Worm (Caenorhabditis elegans) whole organism, L3 larva: ENCODE results near the gene srh-171.

Experiments
- ZK546.5 ChIP-seq: sonication (generic microtip); optimal IDR thresholded peaks from 2 replicates; lab custom pipeline; 2017; ENCODE audit warnings: missing biosample characterization, missing genetic modification characterization
- ama-1 ChIP-seq: fragments of 150-350 bp; optimal IDR thresholded peaks from 2 replicates; lab custom pipeline; 2018
- ceh-28 ChIP-seq: fragments of 150-350 bp; optimal IDR thresholded peaks from 2 replicates; lab custom pipeline; 2014; ENCODE audit warnings: missing biosample characterization, missing genetic modification reagents, missing genetic modification characterization
- ceh-82 ChIP-seq: fragments of 150-350 bp; optimal IDR thresholded peaks from 2 replicates; lab custom pipeline; 2014; ENCODE audit warnings: missing biosample characterization, missing genetic modification characterization
- daf-12 ChIP-seq: fragments of 150-350 bp; optimal IDR thresholded peaks from 2 replicates; lab custom pipeline; 2014; ENCODE audit warnings: missing biosample characterization, missing genetic modification reagents, missing genetic modification characterization
- egl-27 ChIP-seq: sonication (generic microtip); optimal IDR thresholded peaks from 4 replicates; lab custom pipeline; 2017; ENCODE audit warnings: missing biosample characterization, missing genetic modification reagents, missing genetic modification characterization
- elt-1 ChIP-seq: fragments of 150-350 bp; optimal IDR thresholded peaks from 2 replicates; lab custom pipeline; 2014; ENCODE audit warnings: missing biosample characterization, missing genetic modification characterization
- elt-2 ChIP-seq: sonication (generic microtip); optimal IDR thresholded peaks from 2 replicates; lab custom pipeline; 2016; ENCODE audit warnings: missing genetic modification reagents, mild to moderate bottlenecking, missing genetic modification characterization, missing compliant biosample characterization
- elt-3 ChIP-seq, 3 experiments: fragments of 150-350 bp in 1 of 3; sonication (generic microtip) in 2 of 3; optimal IDR thresholded peaks; 2 replicates in 2 of 3; 4 replicates in 1 of 3; lab custom pipeline; 2014 to 2017; ENCODE audit warnings: missing biosample characterization in 3 of 3, missing genetic modification characterization in 3 of 3
- eor-1 ChIP-seq, 2 experiments: fragments of 150-350 bp; optimal IDR thresholded peaks; 2 replicates each; lab custom pipeline; 2014 to 2018; ENCODE audit warnings: missing biosample characterization in 2 of 2, missing genetic modification characterization in 2 of 2
- fkh-10 ChIP-seq: sonication (generic microtip); optimal IDR thresholded peaks from 2 replicates; lab custom pipeline; 2017; ENCODE audit warnings: missing biosample characterization, missing genetic modification reagents, missing genetic modification characterization
- fos-1 ChIP-seq: fragments of 150-350 bp; optimal IDR thresholded peaks from 2 replicates; lab custom pipeline; 2014; ENCODE audit warnings: missing biosample characterization, missing genetic modification characterization
- hmg-11 ChIP-seq: sonication (generic microtip); optimal IDR thresholded peaks from 2 replicates; lab custom pipeline; 2016; ENCODE audit warnings: missing genetic modification characterization, missing compliant biosample characterization
- lin-15B ChIP-seq: fragments of 150-350 bp; optimal IDR thresholded peaks from 2 replicates; lab custom pipeline; 2014; ENCODE audit warnings: missing biosample characterization, missing genetic modification characterization
- lin-39 ChIP-seq: fragments of 150-350 bp; optimal IDR thresholded peaks from 2 replicates; lab custom pipeline; 2018; ENCODE audit warnings: missing biosample characterization, missing genetic modification reagents, missing genetic modification characterization
- lsy-12 ChIP-seq: sonication (generic microtip); optimal IDR thresholded peaks from 2 replicates; lab custom pipeline; 2016; ENCODE audit warnings: mild to moderate bottlenecking, missing genetic modification characterization, missing compliant biosample characterization
- mdl-1 ChIP-seq: fragments of 150-350 bp; optimal IDR thresholded peaks from 2 replicates; lab custom pipeline; 2014; ENCODE audit warnings: missing biosample characterization, missing genetic modification characterization
- mml-1 ChIP-seq: fragments of 150-350 bp; sonication (generic microtip); optimal IDR thresholded peaks from 3 replicates; lab custom pipeline; 2014; ENCODE audit warnings: missing biosample characterization, missing genetic modification characterization
- nfya-1 ChIP-seq: sonication (generic microtip); optimal IDR thresholded peaks from 2 replicates; lab custom pipeline; 2017; ENCODE audit warnings: missing genetic modification characterization, mild to moderate bottlenecking, missing compliant biosample characterization, antibody characterized with exemption, moderate library complexity; ENCODE audit not compliant: insufficient read depth
- nhr-23 ChIP-seq: fragments of 150-350 bp; optimal IDR thresholded peaks from 2 replicates; lab custom pipeline; 2014; ENCODE audit warnings: missing biosample characterization, missing genetic modification reagents, missing genetic modification characterization
- nhr-237 ChIP-seq: fragments of 150-350 bp; optimal IDR thresholded peaks from 2 replicates; lab custom pipeline; 2014; ENCODE audit warnings: missing biosample characterization, missing genetic modification characterization
- nhr-28 ChIP-seq: fragments of 150-350 bp; optimal IDR thresholded peaks from 2 replicates; lab custom pipeline; 2014; ENCODE audit warnings: missing biosample characterization, missing genetic modification characterization
- nhr-43 ChIP-seq: sonication (generic microtip); optimal IDR thresholded peaks from 2 replicates; lab custom pipeline; 2016; ENCODE audit warnings: mild to moderate bottlenecking, missing genetic modification characterization, missing compliant biosample characterization; ENCODE audit not compliant: poor library complexity, severe bottlenecking
- nhr-77 ChIP-seq: fragments of 150-350 bp; optimal IDR thresholded peaks from 2 replicates; lab custom pipeline; 2014; ENCODE audit warnings: missing biosample characterization, missing genetic modification characterization
- pqm-1 ChIP-seq: fragments of 150-350 bp; optimal IDR thresholded peaks from 2 replicates; lab custom pipeline; 2017; ENCODE audit warnings: missing biosample characterization, missing genetic modification characterization, inconsistent platforms
- sea-2 ChIP-seq: fragments of 150-350 bp; sonication (generic microtip); optimal IDR thresholded peaks from 4 replicates; lab custom pipeline; 2014; ENCODE audit warnings: missing biosample characterization, missing genetic modification reagents, missing genetic modification characterization
- snpc-4 ChIP-seq: fragments of 150-350 bp; optimal IDR thresholded peaks from 2 replicates; lab custom pipeline; 2014; ENCODE audit warnings: missing biosample characterization, missing genetic modification characterization
- tbx-2 ChIP-seq: sonication (generic microtip); optimal IDR thresholded peaks from 2 replicates; lab custom pipeline; 2016; ENCODE audit warnings: mild to moderate bottlenecking, missing genetic modification characterization, missing compliant biosample characterization
- unc-62 ChIP-seq: fragments of 150-350 bp; sonication (generic microtip); optimal IDR thresholded peaks from 4 replicates; lab custom pipeline; 2014; ENCODE audit warnings: missing biosample characterization, missing genetic modification reagents, missing genetic modification characterization
- zag-1 ChIP-seq: fragments of 150-350 bp; optimal IDR thresholded peaks from 2 replicates; lab custom pipeline; 2014; ENCODE audit warnings: missing biosample characterization, missing genetic modification characterization
- ztf-11 ChIP-seq: fragments of 150-350 bp; optimal IDR thresholded peaks from 2 replicates; lab custom pipeline; 2014; ENCODE audit warnings: missing biosample characterization, missing genetic modification characterization
- ztf-4 ChIP-seq: fragments of 150-350 bp; optimal IDR thresholded peaks from 2 replicates; lab custom pipeline; 2014; ENCODE audit warnings: missing biosample characterization, missing genetic modification characterization

Gene srh-171

DNA sequence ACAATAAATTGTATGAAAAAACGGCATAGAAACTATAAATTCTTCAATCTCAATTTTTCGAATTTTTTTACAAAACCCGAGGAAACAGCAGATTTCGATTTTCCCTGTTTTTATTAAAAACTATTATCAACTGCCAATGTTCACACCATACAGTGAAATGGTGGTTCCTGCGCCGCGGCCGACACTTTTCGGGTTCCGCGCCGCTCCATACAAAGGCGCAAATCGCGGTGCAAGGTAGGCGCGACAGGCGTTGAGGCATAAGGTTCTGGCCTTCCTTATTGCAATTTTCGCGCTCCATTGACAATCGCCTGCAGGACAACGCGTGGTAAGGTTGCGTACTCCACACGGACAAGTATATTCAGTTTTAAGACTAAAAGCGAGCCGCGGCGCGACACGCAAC is 21.3 kb downstream of the srh-171 start:
- TF ChIP-seq eor-1 (tag; optimal IDR thresholded peaks at IDR 0.05; lab: Kevin White, UChicago): no peak

DNA sequence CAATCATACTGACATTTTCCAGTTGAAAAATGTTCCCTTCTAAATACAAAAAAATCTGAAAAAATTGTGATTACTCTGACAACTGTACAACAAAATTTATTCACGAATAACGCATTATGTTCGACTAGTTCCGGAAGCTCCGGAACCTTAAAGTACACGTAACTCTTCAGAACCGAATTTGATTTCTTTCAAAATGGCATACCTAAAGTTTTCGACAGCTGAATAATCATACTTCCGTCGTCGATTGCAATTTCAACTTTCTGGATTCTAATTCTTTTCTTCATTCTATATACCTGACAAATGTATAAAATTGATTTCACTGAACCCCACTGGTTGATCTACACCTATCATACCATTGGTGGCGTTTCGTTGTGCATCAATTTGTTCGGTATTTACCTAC is 22.2 kb downstream of the srh-171 start, which contains the start of gene sri-67:
sri-67 (plus strand) TSS at position 301 of the 400 bp plus-strand sequence.
- TF ChIP-seq zag-1 (no peak), daf-12 (no peak), ama-1 (lab: Kevin White, UChicago) (no peak), unc-62 (GFP tag; lab: Kevin White, UChicago) (no peak)

DNA sequence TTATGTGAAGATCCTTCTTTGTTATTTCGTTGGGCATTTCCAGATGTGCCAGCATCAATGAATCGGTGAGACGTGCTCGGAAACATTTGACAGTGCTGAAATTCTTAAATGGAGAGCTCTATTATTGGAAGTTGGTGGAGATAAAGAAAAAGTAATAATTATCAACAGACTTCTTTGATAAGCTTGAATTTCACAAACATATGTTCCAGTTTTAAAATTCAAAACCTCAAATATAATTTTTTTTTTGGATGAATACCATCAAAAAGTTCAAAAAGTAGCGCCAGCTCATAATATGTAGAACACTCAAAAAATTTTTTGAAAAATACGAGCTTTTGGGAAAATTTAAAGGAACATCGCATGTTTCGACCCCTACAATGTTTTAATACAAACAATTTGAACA is 28.6 kb downstream of the srh-171 start, which contains the start of gene Y60A3A.25:
Y60A3A.25 (minus strand) TSS at position 101 of the 400 bp plus-strand sequence.
- no peak for TF ChIP-seq fkh-10 (GFP tag; lab: Kevin White, UChicago)
- no peak for TF ChIP-seq nhr-23
- no peak for TF ChIP-seq ama-1 (lab: Kevin White, UChicago)
- TF ChIP-seq lin-39 (tag; lab: Kevin White, UChicago): no peak
- TF ChIP-seq ztf-11: no peak
- no peak for TF ChIP-seq unc-62 (GFP tag; lab: Kevin White, UChicago)
- no peak for TF ChIP-seq daf-12
- no peak for TF ChIP-seq lsy-12 (tag; lab: Kevin White, UChicago)
- TF ChIP-seq nhr-43 (tag; lab: Kevin White, UChicago): no peak
- no peak for TF ChIP-seq ZK546.5 (tag; lab: Kevin White, UChicago)
- TF ChIP-seq, all 47 proteins: peak for 0

DNA sequence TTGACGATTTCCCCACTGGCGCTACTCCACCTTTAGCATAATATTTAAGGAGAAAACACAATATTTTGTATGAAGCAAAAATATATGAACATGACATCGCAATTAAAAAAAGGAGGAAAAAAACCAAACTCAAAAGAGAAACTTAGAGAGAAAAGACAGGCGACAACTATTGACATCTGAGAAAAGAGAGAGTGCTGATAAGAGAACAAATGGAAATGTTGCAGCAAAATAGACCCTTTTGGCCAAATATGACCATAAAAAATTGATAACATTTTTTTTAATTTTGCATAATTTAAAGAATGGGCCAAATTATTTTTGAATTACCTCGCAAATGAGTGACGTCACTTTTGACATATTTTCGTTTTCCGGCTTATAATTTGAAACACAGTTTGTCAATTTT is 29.2 kb downstream of the srh-171 start:
- TF ChIP-seq elt-3 (tag; optimal IDR thresholded peaks at IDR 0.05; lab: Kevin White, UChicago): no peak
- no peak for TF ChIP-seq nhr-77 (tag; lab: Kevin White, UChicago)
- TF ChIP-seq hmg-11 (tag; lab: Kevin White, UChicago): no peak
- TF ChIP-seq fos-1: no peak
- TF ChIP-seq mml-1 (tag; lab: Kevin White, UChicago): no peak
- TF ChIP-seq ztf-4 (tag; lab: Kevin White, UChicago): no peak
- no peak for TF ChIP-seq snpc-4 (tag; lab: Kevin White, UChicago)
- no peak for TF ChIP-seq elt-1
- TF ChIP-seq nfya-1: no peak
- TF ChIP-seq elt-2 (tag; lab: Kevin White, UChicago): peak; percentile 64
- peak; percentile 12 for TF ChIP-seq pqm-1
- TF ChIP-seq tbx-2 (tag; lab: Kevin White, UChicago): no peak
- no peak for TF ChIP-seq nhr-23
- no peak for TF ChIP-seq nhr-43 (tag; lab: Kevin White, UChicago)

DNA sequence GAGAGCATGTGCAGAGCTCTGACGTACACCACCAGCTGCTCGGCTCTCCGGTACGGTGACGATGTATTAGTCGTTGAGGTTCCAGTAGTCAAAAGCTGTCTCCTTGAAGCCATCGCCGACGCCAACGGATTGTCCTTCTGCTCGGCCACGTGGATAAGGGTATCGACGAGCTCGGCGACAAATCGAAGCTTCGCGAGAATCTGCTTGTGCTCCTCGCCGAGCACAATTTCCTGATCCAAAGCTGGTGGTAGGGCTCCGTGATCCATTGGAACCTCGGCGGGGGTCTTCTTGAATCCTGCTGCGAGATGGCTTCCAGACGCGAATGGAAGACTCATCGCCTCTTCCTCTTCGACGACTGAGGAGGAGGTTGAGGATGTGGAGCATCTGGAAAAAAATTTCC is 32.0 kb downstream of the srh-171 start:
- no peak for TF ChIP-seq lin-15B (tag; lab: Kevin White, UChicago)
- TF ChIP-seq nhr-23: no peak
- no peak for TF ChIP-seq egl-27 (tag; lab: Kevin White, UChicago)
- no peak for TF ChIP-seq nhr-28 (tag; lab: Kevin White, UChicago)
- no peak for TF ChIP-seq ceh-82 (tag; lab: Kevin White, UChicago)
- TF ChIP-seq nhr-77 (tag; lab: Kevin White, UChicago): no peak
- TF ChIP-seq ztf-11: no peak
- no peak for TF ChIP-seq tbx-2 (tag; lab: Kevin White, UChicago)
- no peak for TF ChIP-seq mdl-1 (tag; lab: Kevin White, UChicago)
- no peak for TF ChIP-seq nhr-237
- TF ChIP-seq sea-2 (GFP tag; lab: Kevin White, UChicago): no peak
- TF ChIP-seq, all 47 proteins: peak for 0

DNA sequence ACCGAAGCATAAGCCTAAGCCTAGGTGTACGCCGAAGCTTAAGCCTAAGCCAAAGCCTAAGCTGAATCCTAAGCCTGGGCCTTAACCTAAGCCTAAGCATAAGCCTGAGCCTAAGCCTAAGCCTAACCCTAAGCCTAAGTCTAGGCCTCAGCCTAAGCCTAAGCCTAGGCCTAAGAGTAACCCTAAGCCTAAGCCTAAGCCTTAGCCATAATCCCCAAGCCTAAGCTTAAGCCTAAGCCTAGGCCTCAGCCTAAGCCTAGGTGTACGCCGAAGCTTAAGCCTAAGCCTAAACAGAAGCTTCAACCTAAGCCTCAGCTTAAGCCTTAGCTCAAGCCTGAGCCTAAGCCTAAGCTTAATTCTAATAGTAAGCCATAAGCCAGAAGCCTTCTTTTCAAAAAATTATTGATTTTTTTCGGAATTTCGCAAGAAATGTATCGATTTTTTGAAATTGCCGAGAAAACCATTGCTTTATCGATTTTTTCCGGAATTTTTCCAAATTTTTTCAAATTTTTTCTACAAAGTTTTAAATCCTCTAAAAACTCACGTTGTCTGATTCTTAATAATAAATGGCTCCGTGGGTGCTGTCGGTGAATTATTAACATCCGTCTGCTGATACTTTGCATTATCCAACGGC is 32.8 kb downstream of the srh-171 start:
- TF ChIP-seq ceh-28 (peak; percentile 78), daf-12 (no peak)
